Fruit fly (Drosophila melanogaster): Measurements from ENCODE around the gene Aldh7A1.
A peak's percentile ranks its signal among the peaks of the same experiment; 100 is the strongest.

The Aldh7A1 gene

DNA sequence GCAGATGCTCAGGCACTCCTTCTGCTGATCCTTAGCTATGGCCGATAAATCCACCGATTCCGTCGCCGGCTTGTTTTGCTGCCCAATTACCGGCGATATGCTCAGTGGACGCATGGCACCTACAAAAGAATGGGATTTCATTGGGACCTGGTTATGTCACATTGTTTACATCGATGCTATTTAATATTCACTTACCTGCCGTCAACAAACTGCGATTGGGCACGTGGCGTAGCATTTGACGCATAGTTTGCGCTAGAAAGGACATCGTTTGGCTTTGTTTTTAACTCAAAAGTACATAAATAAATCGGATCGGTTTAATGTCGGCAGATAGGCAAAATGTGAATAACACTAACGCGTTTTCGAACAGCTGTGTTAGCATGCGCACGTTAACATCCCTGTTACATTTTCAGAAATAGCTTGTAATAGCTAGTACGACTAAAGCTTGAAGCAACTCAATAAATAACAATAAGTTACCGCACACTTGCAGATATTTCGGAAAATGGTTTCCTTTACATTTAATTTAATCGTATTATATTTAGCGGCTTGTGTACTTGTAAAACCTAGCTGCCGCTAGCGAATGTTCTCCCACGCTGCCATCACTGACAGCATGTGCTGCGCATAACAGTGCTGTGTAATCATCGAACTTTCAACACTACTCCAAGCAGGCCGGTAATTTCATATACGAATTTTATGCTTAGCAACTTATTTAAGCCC is 13.8 kb downstream of the Aldh7A1 start, which contains the start of the genes mRpL21 and rept (continued):
- peak; percentile 47 for TF ChIP-seq CG13296 (GFP tag; optimal IDR thresholded peaks at IDR 0.05)
- TF ChIP-seq stwl (tag; optimal IDR thresholded peaks at IDR 0.05): peak; percentile 34
- peak; percentile 51 for TF ChIP-seq Tbp (GFP tag; optimal IDR thresholded peaks at IDR 0.05)
- TF ChIP-seq shn (GFP tag; optimal IDR thresholded peaks at IDR 0.05): peak; percentile 57
- peak; percentile 37 for TF ChIP-seq CG10543 (GFP tag; optimal IDR thresholded peaks at IDR 0.05)
- TF ChIP-seq stc (GFP tag; IDR thresholded peaks at IDR 0.05): 0 out of 2 replicates have a peak, but pooled peaks have one; percentile 6
- no peak for TF ChIP-seq ac (GFP tag; optimal IDR thresholded peaks at IDR 0.05)
- peak; percentile 71 for TF ChIP-seq HLH54F (GFP tag; optimal IDR thresholded peaks at IDR 0.05)
- TF ChIP-seq sr (GFP tag; IDR thresholded peaks at IDR 0.05): 0 out of 3 replicates have a peak, but pooled peaks have one; percentile 8
- TF ChIP-seq Dad (GFP tag; optimal IDR thresholded peaks at IDR 0.05): peak; percentile 49
- peak; percentile 57 for TF ChIP-seq CG12391 (tag; optimal IDR thresholded peaks at IDR 0.05)
- peak; percentile 7 for TF ChIP-seq BtbVII (GFP tag; optimal IDR thresholded peaks at IDR 0.05)
- TF ChIP-seq gcm2 (GFP tag; optimal IDR thresholded peaks at IDR 0.05): peak; percentile 10
- no peak for TF ChIP-seq gce (GFP tag; IDR thresholded peaks at IDR 0.05)
- peak; percentile 19 for TF ChIP-seq CG15269 (tag; optimal IDR thresholded peaks at IDR 0.05)
- TF ChIP-seq trem (tag; optimal IDR thresholded peaks at IDR 0.05): peak; percentile 53
- peak; percentile 59 for TF ChIP-seq Dbx (GFP tag; IDR thresholded peaks at IDR 0.05)
- no peak for TF ChIP-seq Poxn (GFP tag; IDR thresholded peaks at IDR 0.05)
- TF ChIP-seq NfI (GFP tag; optimal IDR thresholded peaks at IDR 0.05): peak; percentile 67
- TF ChIP-seq chif (GFP tag; optimal IDR thresholded peaks at IDR 0.05): peak in 1 of 2 experiments; percentile 4
- TF ChIP-seq insv (GFP tag; optimal IDR thresholded peaks at IDR 0.05): peak in 1 of 2 experiments; percentile 50
- peak; percentile 48 for TF ChIP-seq CG7839 (tag; optimal IDR thresholded peaks at IDR 0.05)
- TF ChIP-seq eve (GFP tag; optimal IDR thresholded peaks at IDR 0.05): no peak
- no peak for TF ChIP-seq prd (optimal IDR thresholded peaks at IDR 0.05)
- 0 out of 3 replicates have a peak, but pooled peaks have one; percentile 27 for TF ChIP-seq prd (GFP tag; IDR thresholded peaks at IDR 0.05)
- TF ChIP-seq disco-r (GFP tag; optimal IDR thresholded peaks at IDR 0.05): no peak
- peak; percentile 14 for TF ChIP-seq CG12219 (GFP tag; optimal IDR thresholded peaks at IDR 0.05)
- TF ChIP-seq CG2712 (tag; optimal IDR thresholded peaks at IDR 0.05): peak; percentile 35
- peak; percentile 5 for TF ChIP-seq Sox102F (GFP tag; optimal IDR thresholded peaks at IDR 0.05)
- peak; percentile 44; the same call in 1 of the 2 replicates for TF ChIP-seq Taf1 (GFP tag; IDR thresholded peaks at IDR 0.05)
- no peak for TF ChIP-seq lbe (GFP tag; optimal IDR thresholded peaks at IDR 0.05)
- peak; percentile 3 for TF ChIP-seq Ssrp (tag; optimal IDR thresholded peaks at IDR 0.05)
- peak; percentile 50 for TF ChIP-seq tx (GFP tag; optimal IDR thresholded peaks at IDR 0.05)
- TF ChIP-seq Sry-β (GFP tag; optimal IDR thresholded peaks at IDR 0.05): peak; percentile 96
- no peak for TF ChIP-seq run (tag; optimal IDR thresholded peaks at IDR 0.05)
- TF ChIP-seq CG11504 (tag; optimal IDR thresholded peaks at IDR 0.05): peak; percentile 47
- no peak for TF ChIP-seq sisA (GFP tag; IDR thresholded peaks at IDR 0.05)
- peak; percentile 47; the same call in 1 of the 3 replicates for TF ChIP-seq ci (GFP tag; IDR thresholded peaks at IDR 0.05)
- TF ChIP-seq Atf-2 (GFP tag; optimal IDR thresholded peaks at IDR 0.05): peak; percentile 28
- TF ChIP-seq knrl (GFP tag; IDR thresholded peaks at IDR 0.05; ENCODE audit: partially characterized antibody): peak; percentile 34; the same call in 2 of the 3 replicates
- no peak for TF ChIP-seq sna (GFP tag; IDR thresholded peaks at IDR 0.05; ENCODE audit: partially characterized antibody)
- TF ChIP-seq bab2 (GFP tag; optimal IDR thresholded peaks at IDR 0.05): peak; percentile 56
- peak; percentile 87 for TF ChIP-seq CG2120 (GFP tag; optimal IDR thresholded peaks at IDR 0.05)
- TF ChIP-seq gsb (GFP tag; IDR thresholded peaks at IDR 0.05): no peak
- peak; percentile 45 for TF ChIP-seq BEAF-32 (GFP tag; optimal IDR thresholded peaks at IDR 0.05)
- no peak for TF ChIP-seq Hey (tag; optimal IDR thresholded peaks at IDR 0.05)
- no peak for TF ChIP-seq bowl (GFP tag; IDR thresholded peaks at IDR 0.05)
- TF ChIP-seq tin (GFP tag; optimal IDR thresholded peaks at IDR 0.05): peak; percentile 51
- TF ChIP-seq Fer1 (GFP tag; optimal IDR thresholded peaks at IDR 0.05): peak; percentile 77
- no peak for TF ChIP-seq fru (optimal IDR thresholded peaks at IDR 0.05)

All from whole organism, embryonic.